Worm (Caenorhabditis elegans): ENCODE data around the gene R02E4.1.

The R02E4.1 gene

ce11 chrX:4142202-4142601, 37.9 kb upstream of the R02E4.1 start (continued):
- TF ChIP-seq mab-5 (tag; optimal IDR thresholded peaks at IDR 0.05): peak; percentile 50
- no peak for TF ChIP-seq elt-1 (tag; optimal IDR thresholded peaks at IDR 0.05)
- no peak for TF ChIP-seq nhr-10 (tag; optimal IDR thresholded peaks at IDR 0.05)

ce11 chrX:4140755-4141417, 36.6 kb upstream of the R02E4.1 start:
- TF ChIP-seq nhr-11 (tag; optimal IDR thresholded peaks at IDR 0.05) (no peak), ZK546.5 (tag; optimal IDR thresholded peaks at IDR 0.05) (no peak), ztf-4 (tag; optimal IDR thresholded peaks at IDR 0.05) (peak; percentile 59), nhr-6 (tag; optimal IDR thresholded peaks at IDR 0.05) (peak; percentile 39), lsy-2 (tag; optimal IDR thresholded peaks at IDR 0.05) (peak in 1 of 2 experiments; percentile 14), nhr-21 (tag; optimal IDR thresholded peaks at IDR 0.05) (peak; percentile 61), nhr-25 (tag; optimal IDR thresholded peaks at IDR 0.05) (peak; percentile 41), alr-1 (tag; optimal IDR thresholded peaks at IDR 0.05) (no peak), ama-1 (optimal IDR thresholded peaks at IDR 0.05) (peak; percentile 13), crh-2 (tag; optimal IDR thresholded peaks at IDR 0.05) (peak; percentile 58), fos-1 (tag; optimal IDR thresholded peaks at IDR 0.05) (peak; percentile 30), gmeb-1 (tag; optimal IDR thresholded peaks at IDR 0.05) (peak; percentile 3), nhr-129 (tag; optimal IDR thresholded peaks at IDR 0.05) (peak; percentile 79), sma-9 (GFP tag; optimal IDR thresholded peaks at IDR 0.05) (peak; percentile 45), sma-9 (tag; optimal IDR thresholded peaks at IDR 0.05) (no peak), sma-3 (GFP tag; optimal IDR thresholded peaks at IDR 0.05) (peak; percentile 46), dmd-4 (tag; optimal IDR thresholded peaks at IDR 0.05) (no peak), nhr-10 (tag; optimal IDR thresholded peaks at IDR 0.05) (no peak), peb-1 (tag; optimal IDR thresholded peaks at IDR 0.05) (no peak), sem-4 (tag; optimal IDR thresholded peaks at IDR 0.05) (no peak)

- TF ChIP-seq nhr-21 (tag; optimal IDR thresholded peaks at IDR 0.05) (no peak), mdl-1 (tag; optimal IDR thresholded peaks at IDR 0.05) (peak in 1 of 2 experiments; percentile 11), lin-13 (GFP tag; optimal IDR thresholded peaks at IDR 0.05) (no peak), ama-1 (optimal IDR thresholded peaks at IDR 0.05) (peak; percentile 39), mbf-1 (tag; optimal IDR thresholded peaks at IDR 0.05) (no peak), ztf-11 (tag; optimal IDR thresholded peaks at IDR 0.05) (no peak), lsy-2 (tag; optimal IDR thresholded peaks at IDR 0.05) (no peak), gmeb-1 (tag; optimal IDR thresholded peaks at IDR 0.05) (no peak), sem-4 (tag; optimal IDR thresholded peaks at IDR 0.05) (no peak), crh-2 (tag; optimal IDR thresholded peaks at IDR 0.05) (peak; percentile 29), nhr-129 (tag; optimal IDR thresholded peaks at IDR 0.05) (peak; percentile 80), ztf-4 (tag; optimal IDR thresholded peaks at IDR 0.05) (no peak), snpc-4 (tag; optimal IDR thresholded peaks at IDR 0.05) (no peak), ceh-82 (tag; optimal IDR thresholded peaks at IDR 0.05) (no peak), sma-9 (GFP tag; optimal IDR thresholded peaks at IDR 0.05) (peak; percentile 53), sma-9 (tag; optimal IDR thresholded peaks at IDR 0.05) (no peak), nhr-77 (tag; optimal IDR thresholded peaks at IDR 0.05) (no peak), R02D3.7 (tag; optimal IDR thresholded peaks at IDR 0.05) (no peak), unc-39 (tag; optimal IDR thresholded peaks at IDR 0.05) (no peak), sma-3 (GFP tag; optimal IDR thresholded peaks at IDR 0.05) (no peak), egl-27 (tag; optimal IDR thresholded peaks at IDR 0.05) (no peak), nhr-25 (tag; optimal IDR thresholded peaks at IDR 0.05) (no peak), F13H6.1 (tag; optimal IDR thresholded peaks at IDR 0.05) (peak; percentile 0), elt-3 (tag; optimal IDR thresholded peaks at IDR 0.05) (no peak), skn-1 (tag; optimal IDR thresholded peaks at IDR 0.05) (no peak), nhr-10 (tag; optimal IDR thresholded peaks at IDR 0.05) (no peak), blmp-1 (tag; optimal IDR thresholded peaks at IDR 0.05; ENCODE audit: insufficient read depth) (no peak), ztf-1 (GFP tag; conservative IDR thresholded peaks at IDR 0.05) (no peak), fos-1 (tag; optimal IDR thresholded peaks at IDR 0.05) (peak; percentile 16), lin-11 (tag; optimal IDR thresholded peaks at IDR 0.05) (no peak), lin-39 (tag; optimal IDR thresholded peaks at IDR 0.05) (no peak), unc-55 (GFP tag; optimal IDR thresholded peaks at IDR 0.05) (no peak), ceh-16 (tag; optimal IDR thresholded peaks at IDR 0.05) (no peak), nhr-237 (tag; optimal IDR thresholded peaks at IDR 0.05) (no peak), ZK546.5 (tag; optimal IDR thresholded peaks at IDR 0.05) (no peak), nhr-23 (tag; optimal IDR thresholded peaks at IDR 0.05) (no peak), alr-1 (tag; optimal IDR thresholded peaks at IDR 0.05) (no peak), unc-62 (GFP tag; optimal IDR thresholded peaks at IDR 0.05) (no peak), nhr-12 (tag; optimal IDR thresholded peaks at IDR 0.05) (no peak), mab-5 (tag; optimal IDR thresholded peaks at IDR 0.05) (no peak), C34F6.9 (tag; optimal IDR thresholded peaks at IDR 0.05) (peak; percentile 31)
These were observed 35.5 kb upstream of the R02E4.1 start, which contains the start of gene ZK470.4 for ce11 chrX:4139593-4140565. ZK470.4 (minus strand) TSS chrX:4139767.
